Worm (Caenorhabditis elegans) whole organism, midembryonic: ENCODE data around the gene nlp-27.

Source experiments
- T22C8.4 ChIP-seq: fragments of 200-800 bp; sonication (Bioruptor generic); IDR thresholded peaks from 2 replicates; pipeline ENCODE4 v1.3.6; 2022; ENCODE audit warnings: missing genetic modification characterization, missing compliant biosample characterization
- cog-1 ChIP-seq: sonication (generic microtip); optimal IDR thresholded peaks from 2 replicates; lab custom pipeline; 2016; ENCODE audit warnings: missing genetic modification characterization, missing compliant biosample characterization
- flt-1 ChIP-seq: fragments of 200-800 bp; sonication (Bioruptor generic); IDR thresholded peaks from 2 replicates; pipeline ENCODE4 v1.3.6; 2022; ENCODE audit warnings: missing genetic modification characterization, missing compliant biosample characterization
- klf-2 ChIP-seq: fragments of 200-800 bp; sonication (Bioruptor generic); conservative IDR thresholded peaks from 2 replicates; pipeline ENCODE4 v1.3.6; 2022; ENCODE audit warnings: missing genetic modification reagents, missing genetic modification characterization, missing compliant biosample characterization
- med-1 ChIP-seq: sonication (generic microtip); optimal IDR thresholded peaks from 2 replicates; lab custom pipeline; 2017; ENCODE audit warnings: missing genetic modification characterization, mild to moderate bottlenecking, missing compliant biosample characterization, antibody characterized with exemption, missing genetic modification reagents; ENCODE audit not compliant: insufficient read depth
- ref-1 ChIP-seq: fragments of 200-800 bp; sonication (Bioruptor generic); conservative IDR thresholded peaks from 2 replicates; pipeline ENCODE4 v1.3.6; 2022; ENCODE audit warnings: missing genetic modification reagents, missing genetic modification characterization, missing compliant biosample characterization
- tab-1 ChIP-seq: fragments of 200-800 bp; sonication (Bioruptor generic); IDR thresholded peaks from 2 replicates; pipeline ENCODE4 v1.3.6; 2022; ENCODE audit warnings: missing genetic modification characterization, missing compliant biosample characterization
- ztf-23 ChIP-seq: fragments of 200-800 bp; sonication (Bioruptor generic); IDR thresholded peaks from 2 replicates; pipeline ENCODE4 v1.3.6; 2022; ENCODE audit warnings: missing genetic modification reagents, missing genetic modification characterization, missing compliant biosample characterization
- ztf-29 ChIP-seq: fragments of 200-800 bp; sonication (Bioruptor generic); IDR thresholded peaks from 2 replicates; pipeline ENCODE4 v1.3.6; 2022; ENCODE audit warnings: missing genetic modification reagents, missing genetic modification characterization, missing compliant biosample characterization

- TF ChIP-seq tab-1 (GFP tag; lab: Robert Waterston, UW) (no peak), flt-1 (GFP tag; lab: Robert Waterston, UW) (no peak), klf-2 (no peak), med-1 (GFP tag; lab: Kevin White, UChicago) (no peak), cog-1 (tag; lab: Kevin White, UChicago) (no peak), T22C8.4 (no peak), ztf-23 (no peak), ref-1 (GFP tag; lab: Robert Waterston, UW) (no peak), ztf-29 (GFP tag; lab: Robert Waterston, UW) (no peak)
These were observed 39.5 kb upstream of the nlp-27 start, which contains the start of gene dach-1 for ce11 chrV:3949723-3950122.
